Fruit fly (Drosophila melanogaster) S2 (cell line): Measurements from ENCODE around the gene CG3407.

Experiments
- CG8478 ChIP-seq: fragments of >200 bp; optimal IDR thresholded peaks from 2 replicates; lab custom pipeline; 2018
- CTCF ChIP-seq, 2 experiments: fragments of >200 bp; optimal IDR thresholded peaks; 2 replicates each; lab custom pipeline; 2018

dm6 chr2L:3833924-3834323 lies 20.7 kb upstream of the CG3407 start:
- TF ChIP-seq CTCF (optimal IDR thresholded peaks at IDR 0.05; lab: Kevin White, UChicago) (no peak), CG8478 (no peak)
